Fruit fly (Drosophila melanogaster) whole organism, wandering third instar larva: ENCODE data around the gene CG32812.
A peak's percentile ranks its signal among the peaks of the same experiment; 100 is the strongest.

Experiments
- Abd-B ChIP-seq: fragments of >200 bp; optimal IDR thresholded peaks from 2 replicates; lab custom pipeline; 2017; ENCODE audit warnings: missing biosample characterization, missing genetic modification characterization
- CG9705 ChIP-seq: fragments of 200-800 bp; sonication (Bioruptor generic); optimal IDR thresholded peaks from 2 replicates; lab custom pipeline; 2018; ENCODE audit warnings: missing biosample characterization, mild to moderate bottlenecking, missing genetic modification characterization
- CrebA ChIP-seq: fragments of 200-800 bp; sonication (Bioruptor generic); optimal IDR thresholded peaks from 2 replicates; lab custom pipeline; 2016; ENCODE audit warnings: missing biosample characterization, mild to moderate bottlenecking, missing genetic modification characterization, borderline replicate concordance
- Dfd ChIP-seq: fragments of >200 bp; optimal IDR thresholded peaks from 2 replicates; lab custom pipeline; 2017; ENCODE audit warnings: missing biosample characterization, missing genetic modification characterization
- Dif ChIP-seq: fragments of 200-275, 200-300 bp; sonication (Bioruptor generic); optimal IDR thresholded peaks from 2 replicates; lab custom pipeline; 2018; ENCODE audit warnings: missing biosample characterization, missing genetic modification characterization; ENCODE audit not compliant: partially characterized antibody
- GATAd ChIP-seq: sonication (Bioruptor generic); optimal IDR thresholded peaks from 2 replicates; lab custom pipeline; 2016; ENCODE audit warnings: missing biosample characterization, missing genetic modification characterization
- HLH106 ChIP-seq: fragments of 200-800 bp; optimal IDR thresholded peaks from 3 replicates; lab custom pipeline; 2019; ENCODE audit warnings: missing biosample characterization, mild to moderate bottlenecking, missing genetic modification characterization, moderate library complexity
- Hnf4 ChIP-seq: fragments of 200-800 bp; sonication (Bioruptor generic); optimal IDR thresholded peaks from 2 replicates; lab custom pipeline; 2016; ENCODE audit warnings: missing biosample characterization, mild to moderate bottlenecking, missing genetic modification characterization
- Hr78 ChIP-seq: fragments of >200 bp; optimal IDR thresholded peaks from 2 replicates; lab custom pipeline; 2017; ENCODE audit warnings: missing biosample characterization, missing genetic modification characterization
- Hr83 ChIP-seq: fragments of 200-300 bp; sonication (Bioruptor generic); optimal IDR thresholded peaks from 2 replicates; lab custom pipeline; 2016; ENCODE audit warnings: missing biosample characterization, mild to moderate bottlenecking, missing genetic modification characterization, moderate library complexity; ENCODE audit not compliant: poor library complexity, severe bottlenecking
- Jra ChIP-seq: sonication (Bioruptor generic); optimal IDR thresholded peaks from 2 replicates; lab custom pipeline; 2016; ENCODE audit warnings: missing biosample characterization, missing genetic modification characterization
- Myc ChIP-seq: fragments of >200 bp; optimal IDR thresholded peaks from 2 replicates; lab custom pipeline; 2017
- OdsH ChIP-seq: fragments of 200-800 bp; sonication (Bioruptor generic); optimal IDR thresholded peaks from 2 replicates; lab custom pipeline; 2016; ENCODE audit warnings: missing biosample characterization, mild to moderate bottlenecking, missing genetic modification characterization
- Rel ChIP-seq, 2 experiments: fragments of 200-800 bp; sonication (Bioruptor generic) in 1 of 2; optimal IDR thresholded peaks; 2 replicates in 1 of 2; 3 replicates in 1 of 2; lab custom pipeline; 2016 to 2019; ENCODE audit warnings: mild to moderate bottlenecking in 2 of 2, missing biosample characterization in 2 of 2, missing genetic modification characterization in 2 of 2, moderate library complexity in 1 of 2
- Sp1 ChIP-seq: fragments of 200-800 bp; sonication (Bioruptor generic); optimal IDR thresholded peaks from 3 replicates; lab custom pipeline; 2019; ENCODE audit warnings: missing biosample characterization, mild to moderate bottlenecking, missing genetic modification characterization, moderate library complexity
- Vsx2 ChIP-seq: fragments of 200-300, 225-300 bp; sonication (Bioruptor generic); optimal IDR thresholded peaks from 2 replicates; lab custom pipeline; 2018; ENCODE audit warnings: missing biosample characterization, missing genetic modification characterization; ENCODE audit not compliant: partially characterized antibody
- br ChIP-seq: fragments of 200-800 bp; sonication (Bioruptor generic); optimal IDR thresholded peaks from 2 replicates; lab custom pipeline; 2016; ENCODE audit warnings: missing biosample characterization, missing genetic modification characterization
- brk ChIP-seq: fragments of 200-800 bp; sonication (Bioruptor generic); optimal IDR thresholded peaks from 2 replicates; lab custom pipeline; 2016; ENCODE audit warnings: missing biosample characterization, mild to moderate bottlenecking, missing genetic modification characterization
- dmrt93B ChIP-seq: fragments of 200-800 bp; sonication (Bioruptor generic); optimal IDR thresholded peaks from 2 replicates; lab custom pipeline; 2018; ENCODE audit warnings: missing biosample characterization, mild to moderate bottlenecking, missing genetic modification characterization
- dsf ChIP-seq: sonication (Bioruptor generic); optimal IDR thresholded peaks from 2 replicates; lab custom pipeline; 2016; ENCODE audit warnings: missing biosample characterization, missing genetic modification characterization, borderline replicate concordance
- ey ChIP-seq: fragments of 200-800 bp; sonication (Bioruptor generic); optimal IDR thresholded peaks from 2 replicates; lab custom pipeline; 2016; ENCODE audit warnings: missing biosample characterization, missing genetic modification characterization
- foxo ChIP-seq, 2 experiments: fragments of 200-800 bp; sonication (Bioruptor generic); optimal IDR thresholded peaks; 2 replicates in 1 of 2; 3 replicates in 1 of 2; lab custom pipeline; 2016 to 2017; ENCODE audit warnings: missing biosample characterization in 2 of 2, missing genetic modification characterization in 2 of 2
- fru ChIP-seq: fragments of 200-800 bp; sonication (Bioruptor generic); optimal IDR thresholded peaks from 3 replicates; lab custom pipeline; 2016; ENCODE audit warnings: missing biosample characterization, mild to moderate bottlenecking, missing genetic modification characterization
- h ChIP-seq: fragments of 200-800 bp; sonication (Bioruptor generic); optimal IDR thresholded peaks from 3 replicates; lab custom pipeline; 2016; ENCODE audit warnings: missing biosample characterization, mild to moderate bottlenecking, missing genetic modification characterization
- jim ChIP-seq: fragments of 175-275, 200-325 bp; sonication (Bioruptor generic); optimal IDR thresholded peaks from 2 replicates; lab custom pipeline; 2016; ENCODE audit warnings: missing biosample characterization, mild to moderate bottlenecking, missing genetic modification characterization
- lola ChIP-seq: fragments of >200 bp; optimal IDR thresholded peaks from 2 replicates; lab custom pipeline; 2017; ENCODE audit warnings: missing biosample characterization, missing genetic modification characterization
- pan ChIP-seq: fragments of >200 bp; optimal IDR thresholded peaks from 2 replicates; lab custom pipeline; 2017
- psq ChIP-seq: fragments of 200-800 bp; sonication (Bioruptor generic); optimal IDR thresholded peaks from 3 replicates; lab custom pipeline; 2017; ENCODE audit warnings: missing biosample characterization, mild to moderate bottlenecking, missing genetic modification characterization, moderate library complexity
- rgr ChIP-seq: fragments of 200-800 bp; sonication (Bioruptor generic); optimal IDR thresholded peaks from 3 replicates; lab custom pipeline; 2016; ENCODE audit warnings: missing biosample characterization, mild to moderate bottlenecking, missing genetic modification characterization
- sage ChIP-seq: fragments of 200-800 bp; sonication (Bioruptor generic); optimal IDR thresholded peaks from 2 replicates; lab custom pipeline; 2016; ENCODE audit warnings: missing biosample characterization, mild to moderate bottlenecking, missing genetic modification characterization
- sv ChIP-seq: fragments of 200-800 bp; sonication (Bioruptor generic); optimal IDR thresholded peaks from 3 replicates; lab custom pipeline; 2016; ENCODE audit warnings: missing biosample characterization, missing genetic modification characterization
- tai ChIP-seq: sonication (Bioruptor generic); optimal IDR thresholded peaks from 2 replicates; lab custom pipeline; 2016; ENCODE audit warnings: missing biosample characterization, missing genetic modification characterization
- usp ChIP-seq: fragments of >200 bp; optimal IDR thresholded peaks from 2 replicates; lab custom pipeline; 2017; ENCODE audit warnings: missing biosample characterization, missing genetic modification characterization
- woc ChIP-seq: sonication (Bioruptor generic); optimal IDR thresholded peaks from 2 replicates; lab custom pipeline; 2016; ENCODE audit warnings: missing biosample characterization, mild to moderate bottlenecking, missing genetic modification characterization

CG32812 gene

DNA sequence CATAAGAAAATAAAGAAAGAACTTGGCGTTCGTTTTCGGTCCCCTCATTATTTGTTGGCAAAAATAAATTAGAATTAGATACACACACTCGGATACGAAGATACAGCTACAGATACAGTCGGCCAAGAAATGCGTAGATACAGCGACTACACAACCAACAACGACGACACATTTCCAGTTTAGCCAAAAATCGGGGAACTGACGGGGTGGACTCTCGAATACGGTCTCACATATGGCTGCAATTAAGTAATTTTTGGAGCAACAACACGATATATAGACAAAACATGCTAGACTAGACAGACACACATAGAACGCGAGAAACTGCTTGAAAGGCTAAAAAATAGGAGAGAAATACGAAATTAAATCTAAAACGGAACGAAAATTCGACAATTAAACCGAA, 16.9 kb upstream of the CG32812 start:
- TF ChIP-seq Vsx2 (GFP tag; lab: Kevin White, UChicago) (no peak), Myc (no peak), brk (GFP tag; lab: Kevin White, UChicago) (no peak), Dif (GFP tag; lab: Kevin White, UChicago) (no peak), jim (GFP tag; lab: Kevin White, UChicago) (no peak), usp (GFP tag; lab: Kevin White, UChicago) (no peak), h (GFP tag; lab: Kevin White, UChicago) (no peak), lola (GFP tag; lab: Kevin White, UChicago) (no peak), Hnf4 (no peak), Hr78 (no peak), CG9705 (GFP tag; lab: Kevin White, UChicago) (no peak), Sp1 (no peak)

DNA sequence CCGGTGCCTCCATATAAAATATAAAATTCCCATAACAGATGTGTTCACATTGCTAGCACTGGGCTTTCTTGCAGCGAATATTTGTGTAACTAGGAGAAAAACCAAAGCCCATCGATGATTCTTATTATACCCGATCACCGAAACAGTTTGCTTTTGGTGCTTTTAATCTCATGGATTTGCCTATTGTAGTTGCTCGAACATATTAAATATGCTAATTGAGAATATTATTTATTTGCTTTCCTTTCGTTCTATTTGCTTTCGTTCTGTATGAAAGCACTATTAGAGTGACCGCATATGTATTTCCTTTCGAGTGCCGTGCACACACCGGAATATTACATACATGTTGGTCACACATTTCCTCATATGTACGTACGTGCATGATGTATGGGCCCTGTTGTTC, 16.4 kb upstream of the CG32812 start:
- TF ChIP-seq HLH106 (tag; lab: Kevin White, UChicago) (peak; percentile 78), Rel (GFP tag; optimal IDR thresholded peaks at IDR 0.05; lab: Kevin White, UChicago) (no peak), Rel (tag; optimal IDR thresholded peaks at IDR 0.05; lab: Kevin White, UChicago) (no peak), dmrt93B (GFP tag; lab: Kevin White, UChicago) (peak; percentile 59), h (GFP tag; lab: Kevin White, UChicago) (peak; percentile 51), fru (GFP tag; lab: Kevin White, UChicago) (peak; percentile 64), psq (GFP tag; lab: Kevin White, UChicago) (peak; percentile 25), Jra (no peak), Myc (no peak), woc (GFP tag; lab: Kevin White, UChicago) (peak; percentile 9), Sp1 (peak; percentile 11), dsf (GFP tag; lab: Kevin White, UChicago) (no peak), brk (GFP tag; lab: Kevin White, UChicago) (no peak), pan (lab: Kevin White, UChicago) (no peak), sage (GFP tag; lab: Kevin White, UChicago) (no peak), Hr83 (no peak), rgr (GFP tag; lab: Kevin White, UChicago) (peak; percentile 8), ey (GFP tag; lab: Kevin White, UChicago) (peak; percentile 43), br (GFP tag; lab: Kevin White, UChicago) (peak; percentile 51), Vsx2 (GFP tag; lab: Kevin White, UChicago) (no peak), usp (GFP tag; lab: Kevin White, UChicago) (no peak), CrebA (no peak), OdsH (GFP tag; lab: Kevin White, UChicago) (peak; percentile 26), sv (GFP tag; lab: Kevin White, UChicago) (peak; percentile 19), Dfd (GFP tag; lab: Kevin White, UChicago) (no peak), foxo (GFP tag; optimal IDR thresholded peaks at IDR 0.05; lab: Kevin White, UChicago) (peak in 1 of 2 experiments; percentile 44), Abd-B (GFP tag; lab: Kevin White, UChicago) (no peak), tai (GFP tag; lab: Kevin White, UChicago) (no peak)

DNA sequence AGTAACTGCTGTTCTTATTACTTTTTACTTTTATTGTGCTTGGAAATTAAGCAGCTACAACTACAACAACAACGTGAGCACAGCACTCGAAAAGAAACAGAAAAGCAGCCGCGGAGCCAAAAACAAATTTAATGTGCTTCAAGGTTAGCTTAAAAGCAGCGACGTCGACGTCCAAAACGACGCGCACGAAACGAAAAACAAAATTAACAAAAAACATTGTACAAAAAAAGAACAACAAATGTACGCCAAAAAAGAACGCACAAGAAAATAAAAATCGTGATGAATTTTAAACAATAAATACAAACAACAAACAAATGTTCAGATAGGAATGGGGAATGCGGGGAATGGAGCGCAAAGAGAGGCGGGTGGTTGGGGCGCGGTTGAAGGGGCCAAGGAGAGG, 16.0 kb upstream of the CG32812 start:
- TF ChIP-seq CrebA (peak; percentile 77), Vsx2 (GFP tag; lab: Kevin White, UChicago) (no peak), lola (GFP tag; lab: Kevin White, UChicago) (no peak), Rel (GFP tag; optimal IDR thresholded peaks at IDR 0.05; lab: Kevin White, UChicago) (peak; percentile 59), Rel (tag; optimal IDR thresholded peaks at IDR 0.05; lab: Kevin White, UChicago) (peak; percentile 60), Abd-B (GFP tag; lab: Kevin White, UChicago) (no peak), Sp1 (peak; percentile 74), rgr (GFP tag; lab: Kevin White, UChicago) (no peak), dmrt93B (GFP tag; lab: Kevin White, UChicago) (no peak), jim (GFP tag; lab: Kevin White, UChicago) (peak; percentile 45), foxo (GFP tag; optimal IDR thresholded peaks at IDR 0.05; lab: Kevin White, UChicago) (peak in 1 of 2 experiments; percentile 58), br (GFP tag; lab: Kevin White, UChicago) (no peak), woc (GFP tag; lab: Kevin White, UChicago) (no peak), GATAd (GFP tag; lab: Kevin White, UChicago) (no peak), OdsH (GFP tag; lab: Kevin White, UChicago) (no peak), fru (GFP tag; lab: Kevin White, UChicago) (peak; percentile 5)
- TF ChIP-seq, all 38 proteins: peak for 6
